Fruit fly (Drosophila melanogaster) whole organism, wandering third instar larva: ENCODE measurements around the gene Rnmt.

Experiments used
- Dfd ChIP-seq: fragments of >200 bp; optimal IDR thresholded peaks from 2 replicates; lab custom pipeline; 2017; ENCODE audit warnings: missing biosample characterization, missing genetic modification characterization
- Sp1 ChIP-seq: fragments of 200-800 bp; sonication (Bioruptor generic); optimal IDR thresholded peaks from 3 replicates; lab custom pipeline; 2019; ENCODE audit warnings: missing biosample characterization, mild to moderate bottlenecking, missing genetic modification characterization, moderate library complexity
- Vsx2 ChIP-seq: fragments of 200-300, 225-300 bp; sonication (Bioruptor generic); optimal IDR thresholded peaks from 2 replicates; lab custom pipeline; 2018; ENCODE audit warnings: missing biosample characterization, missing genetic modification characterization; ENCODE audit not compliant: partially characterized antibody
- br ChIP-seq: fragments of 200-800 bp; sonication (Bioruptor generic); optimal IDR thresholded peaks from 2 replicates; lab custom pipeline; 2016; ENCODE audit warnings: missing biosample characterization, missing genetic modification characterization
- fru ChIP-seq: fragments of 200-800 bp; sonication (Bioruptor generic); optimal IDR thresholded peaks from 3 replicates; lab custom pipeline; 2016; ENCODE audit warnings: missing biosample characterization, mild to moderate bottlenecking, missing genetic modification characterization
- woc ChIP-seq: sonication (Bioruptor generic); optimal IDR thresholded peaks from 2 replicates; lab custom pipeline; 2016; ENCODE audit warnings: missing biosample characterization, mild to moderate bottlenecking, missing genetic modification characterization

dm6 chr2L:15058118-15058402 is 48.3 kb downstream of the Rnmt start, which contains the start of gene CG33679:
- TF ChIP-seq Dfd (GFP tag; lab: Kevin White, UChicago) = no peak
- no peak for TF ChIP-seq br (GFP tag; lab: Kevin White, UChicago)
- no peak for TF ChIP-seq Vsx2 (GFP tag; lab: Kevin White, UChicago)
- no peak for TF ChIP-seq woc (GFP tag; lab: Kevin White, UChicago)
- no peak for TF ChIP-seq Sp1 (GFP tag; lab: Kevin White, UChicago)
- TF ChIP-seq fru (GFP tag; lab: Kevin White, UChicago) = no peak
